Fruit fly (Drosophila melanogaster) whole organism, prepupa: ENCODE data around the gene CG5986.

Experiments used
- CG10631 ChIP-seq: fragments of 200-800 bp; sonication (Bioruptor generic); optimal IDR thresholded peaks from 2 replicates; lab custom pipeline; 2016; ENCODE audit warnings: missing biosample characterization, missing genetic modification characterization
- CG10669 ChIP-seq: fragments of 200-800 bp; sonication (Bioruptor generic); optimal IDR thresholded peaks from 3 replicates; lab custom pipeline; 2018; ENCODE audit warnings: missing biosample characterization, mild to moderate bottlenecking, missing genetic modification characterization, moderate library complexity
- CG11762 ChIP-seq: fragments of 200-800 bp; sonication (Bioruptor generic); optimal IDR thresholded peaks from 3 replicates; lab custom pipeline; 2016; ENCODE audit warnings: missing biosample characterization, missing genetic modification characterization; ENCODE audit not compliant: insufficient read depth
- CG11902 ChIP-seq: fragments of 200-800 bp; sonication (Bioruptor generic); optimal IDR thresholded peaks from 3 replicates; lab custom pipeline; 2016; ENCODE audit warnings: missing biosample characterization, missing genetic modification characterization
- CG15336 ChIP-seq: fragments of 200-800 bp; sonication (Bioruptor generic); IDR thresholded peaks from 2 replicates; pipeline ENCODE4 v1.3.6; 2022; ENCODE audit warnings: missing biosample characterization, missing genetic modification characterization
- CG1621 ChIP-seq: fragments of 200-800 bp; sonication (Bioruptor generic); optimal IDR thresholded peaks from 3 replicates; lab custom pipeline; 2018; ENCODE audit warnings: missing biosample characterization, mild to moderate bottlenecking, missing genetic modification characterization
- CG3032 ChIP-seq: fragments of 200-800 bp; optimal IDR thresholded peaks from 2 replicates; lab custom pipeline; 2019; ENCODE audit warnings: missing biosample characterization, mild to moderate bottlenecking, missing genetic modification characterization, moderate library complexity
- CG31627 ChIP-seq: fragments of 200-800 bp; sonication (Bioruptor generic); optimal IDR thresholded peaks from 3 replicates; lab custom pipeline; 2016; ENCODE audit warnings: missing biosample characterization, missing genetic modification characterization
- CG34406 ChIP-seq: fragments of 200-800 bp; sonication (Bioruptor generic); optimal IDR thresholded peaks from 3 replicates; lab custom pipeline; 2016; ENCODE audit warnings: missing biosample characterization, missing genetic modification characterization
- CG4318 ChIP-seq: fragments of 200-800 bp; sonication (Bioruptor generic); optimal IDR thresholded peaks from 3 replicates; lab custom pipeline; 2017; ENCODE audit warnings: missing biosample characterization, mild to moderate bottlenecking, missing genetic modification characterization
- CG6792 ChIP-seq: fragments of 200-800 bp; sonication (Bioruptor generic); optimal IDR thresholded peaks from 3 replicates; lab custom pipeline; 2016; ENCODE audit warnings: missing biosample characterization, missing genetic modification characterization
- CG6808 ChIP-seq: fragments of 200-800 bp; sonication (Bioruptor generic); optimal IDR thresholded peaks from 3 replicates; lab custom pipeline; 2017; ENCODE audit warnings: missing biosample characterization, missing genetic modification characterization, mild to moderate bottlenecking, moderate library complexity, missing genetic modification reagents
- CG8119 ChIP-seq: fragments of 200-800 bp; sonication (Bioruptor generic); IDR thresholded peaks from 3 replicates; pipeline ENCODE4 v1.3.6; 2022; ENCODE audit warnings: missing biosample characterization, missing genetic modification characterization
- CG8319 ChIP-seq: fragments of 200-800 bp; sonication (Bioruptor generic); optimal IDR thresholded peaks from 3 replicates; lab custom pipeline; 2016; ENCODE audit warnings: missing biosample characterization, missing genetic modification characterization
- CG8632 ChIP-seq: fragments of 200-800 bp; sonication (Bioruptor generic); optimal IDR thresholded peaks from 3 replicates; lab custom pipeline; 2016; ENCODE audit warnings: missing biosample characterization, missing genetic modification characterization
- CG9139 ChIP-seq: fragments of 200-800 bp; sonication (Bioruptor generic); optimal IDR thresholded peaks from 3 replicates; lab custom pipeline; 2017; ENCODE audit warnings: missing biosample characterization, mild to moderate bottlenecking, missing genetic modification characterization
- Eip75B ChIP-seq: fragments of 200-800 bp; sonication (Bioruptor generic); optimal IDR thresholded peaks from 3 replicates; lab custom pipeline; 2016; ENCODE audit warnings: missing biosample characterization, missing genetic modification characterization
- Eip78C ChIP-seq: fragments of 200-800 bp; sonication (Bioruptor generic); peaks from one replicate; lab custom pipeline; 2016; ENCODE audit warnings: missing biosample characterization, missing genetic modification characterization
- Eip93F ChIP-seq: fragments of 200-800 bp; sonication (Bioruptor generic); optimal IDR thresholded peaks from 2 replicates; lab custom pipeline; 2016; ENCODE audit warnings: missing biosample characterization, mild to moderate bottlenecking, missing genetic modification characterization
- Ets21C ChIP-seq: fragments of 200-800 bp; sonication (Bioruptor generic); optimal IDR thresholded peaks from 3 replicates; lab custom pipeline; 2016; ENCODE audit warnings: missing biosample characterization, missing genetic modification characterization
- Ets96B ChIP-seq: fragments of 200-800 bp; optimal IDR thresholded peaks from 2 replicates; lab custom pipeline; 2019; ENCODE audit warnings: missing biosample characterization, mild to moderate bottlenecking, missing genetic modification characterization, moderate library complexity
- Gug ChIP-seq: fragments of 200-800 bp; sonication (Bioruptor generic); IDR thresholded peaks from 2 replicates; pipeline ENCODE4 v1.3.6; 2022; ENCODE audit warnings: missing biosample characterization, missing genetic modification characterization
- Hr38 ChIP-seq: sonication (Bioruptor generic); optimal IDR thresholded peaks from 2 replicates; lab custom pipeline; 2016; ENCODE audit warnings: missing biosample characterization, missing genetic modification characterization
- Hr39 ChIP-seq: fragments of 200-800 bp; sonication (Bioruptor generic); optimal IDR thresholded peaks from 2 replicates; lab custom pipeline; 2016; ENCODE audit warnings: missing biosample characterization, missing genetic modification characterization
- Hr4 ChIP-seq: fragments of 200-800 bp; sonication (Bioruptor generic); optimal IDR thresholded peaks from 3 replicates; lab custom pipeline; 2016; ENCODE audit warnings: missing biosample characterization, missing genetic modification characterization
- Lpt ChIP-seq: fragments of 200-800 bp; sonication (Bioruptor generic); optimal IDR thresholded peaks from 3 replicates; lab custom pipeline; 2016; ENCODE audit warnings: missing biosample characterization, missing genetic modification characterization
- OdsH ChIP-seq: fragments of 200-800 bp; sonication (Bioruptor generic); optimal IDR thresholded peaks from 3 replicates; lab custom pipeline; 2016; ENCODE audit warnings: missing biosample characterization, missing genetic modification characterization
- Sox102F ChIP-seq: fragments of 200-800 bp; sonication (Bioruptor generic); optimal IDR thresholded peaks from 2 replicates; lab custom pipeline; 2016; ENCODE audit warnings: missing biosample characterization, mild to moderate bottlenecking, missing genetic modification characterization
- Sox14 ChIP-seq: fragments of 200-800 bp; sonication (Bioruptor generic); optimal IDR thresholded peaks from 3 replicates; lab custom pipeline; 2016; ENCODE audit warnings: missing biosample characterization, missing genetic modification characterization
- Sox15 ChIP-seq: fragments of 200-800 bp; sonication (Bioruptor generic); optimal IDR thresholded peaks from 3 replicates; lab custom pipeline; 2016; ENCODE audit warnings: missing biosample characterization, missing genetic modification characterization
- achi ChIP-seq: fragments of 200-800 bp; sonication (Bioruptor generic); optimal IDR thresholded peaks from 3 replicates; lab custom pipeline; 2016; ENCODE audit warnings: missing biosample characterization, missing genetic modification characterization
- acj6 ChIP-seq: fragments of 200-800 bp; sonication (Bioruptor generic); optimal IDR thresholded peaks from 3 replicates; lab custom pipeline; 2016; ENCODE audit warnings: missing biosample characterization, missing genetic modification characterization
- cyc ChIP-seq: fragments of 200-800 bp; sonication (Bioruptor generic); optimal IDR thresholded peaks from 3 replicates; lab custom pipeline; 2016; ENCODE audit warnings: missing biosample characterization, missing genetic modification characterization
- dac ChIP-seq: fragments of 200-800 bp; sonication (Bioruptor generic); optimal IDR thresholded peaks from 2 replicates; lab custom pipeline; 2017; ENCODE audit warnings: missing biosample characterization, mild to moderate bottlenecking, missing genetic modification characterization
- dsx ChIP-seq: fragments of 200-800 bp; optimal IDR thresholded peaks from 3 replicates; lab custom pipeline; 2019; ENCODE audit warnings: missing biosample characterization, mild to moderate bottlenecking, missing genetic modification characterization, moderate library complexity; ENCODE audit not compliant: poor library complexity, severe bottlenecking
- esn ChIP-seq: fragments of 200-800 bp; sonication (Bioruptor generic); optimal IDR thresholded peaks from 2 replicates; lab custom pipeline; 2016; ENCODE audit warnings: missing biosample characterization, mild to moderate bottlenecking, missing genetic modification characterization, moderate library complexity
- fd59A ChIP-seq: fragments of 200-800 bp; sonication (Bioruptor generic); optimal IDR thresholded peaks from 2 replicates; lab custom pipeline; 2017; ENCODE audit warnings: missing biosample characterization, mild to moderate bottlenecking, missing genetic modification characterization, missing genetic modification reagents
- fd85E ChIP-seq: fragments of 200-800 bp; sonication (Bioruptor generic); optimal IDR thresholded peaks from 3 replicates; lab custom pipeline; 2016; ENCODE audit warnings: missing biosample characterization, missing genetic modification characterization
- net ChIP-seq: fragments of 200-800 bp; sonication (Bioruptor generic); optimal IDR thresholded peaks from 3 replicates; lab custom pipeline; 2016; ENCODE audit warnings: missing biosample characterization, missing genetic modification characterization
- pdm3 ChIP-seq: fragments of 200-800 bp; sonication (Bioruptor generic); optimal IDR thresholded peaks from 3 replicates; lab custom pipeline; 2016; ENCODE audit warnings: missing biosample characterization, missing genetic modification characterization
- salr ChIP-seq, 2 experiments: fragments of 200-800 bp; sonication (Bioruptor generic); optimal IDR thresholded peaks; 3 replicates each; lab custom pipeline; 2016 to 2018; ENCODE audit warnings: missing biosample characterization in 2 of 2, missing genetic modification characterization in 2 of 2, mild to moderate bottlenecking in 1 of 2
- spab ChIP-seq: fragments of 200-800 bp; sonication (Bioruptor generic); optimal IDR thresholded peaks from 2 replicates; lab custom pipeline; 2017; ENCODE audit warnings: missing biosample characterization, mild to moderate bottlenecking, missing genetic modification characterization, missing genetic modification reagents
- ss ChIP-seq, 2 experiments: fragments of 200-800 bp; sonication (Bioruptor generic); optimal IDR thresholded peaks; 2 replicates in 1 of 2; 3 replicates in 1 of 2; lab custom pipeline; 2017 to 2018; ENCODE audit warnings: mild to moderate bottlenecking in 2 of 2, missing biosample characterization in 2 of 2, missing genetic modification characterization in 2 of 2, moderate library complexity in 1 of 2
- topi ChIP-seq: fragments of 200-800 bp; sonication (Bioruptor generic); optimal IDR thresholded peaks from 3 replicates; lab custom pipeline; 2016; ENCODE audit warnings: missing biosample characterization, missing genetic modification characterization
- vri ChIP-seq: fragments of 200-800 bp; sonication (Bioruptor generic); optimal IDR thresholded peaks from 3 replicates; lab custom pipeline; 2016; ENCODE audit warnings: missing biosample characterization, mild to moderate bottlenecking, missing genetic modification characterization

CG5986 gene

DNA sequence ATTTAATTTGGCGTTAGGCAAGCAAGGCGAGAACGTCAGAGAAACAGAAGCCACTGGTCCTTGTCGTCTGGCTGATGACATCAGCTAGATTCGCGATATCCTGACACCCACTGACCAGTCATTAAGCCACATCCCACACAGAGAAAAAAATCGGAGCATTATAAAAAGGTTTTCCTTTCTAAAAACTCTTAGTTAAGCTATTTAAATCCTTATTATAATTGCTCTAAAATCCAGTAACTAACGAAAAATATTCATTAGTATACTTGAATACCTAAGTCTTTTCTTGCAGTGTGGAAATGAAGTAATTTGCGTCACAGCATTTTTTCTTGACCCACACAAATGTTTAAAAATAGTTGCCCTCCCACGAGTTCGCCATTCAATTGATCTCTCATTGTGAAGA, 21.2 kb downstream of the CG5986 start:
- TF ChIP-seq fd59A (GFP tag; lab: Kevin White, UChicago) (no peak), dsx (GFP tag; lab: Kevin White, UChicago) (no peak), dac (GFP tag; lab: Kevin White, UChicago) (no peak), CG34406 (no peak), Hr39 (GFP tag; lab: Kevin White, UChicago) (no peak), CG6792 (no peak), salr (GFP tag; optimal IDR thresholded peaks at IDR 0.05; lab: Kevin White, UChicago) (no peak), cyc (GFP tag; lab: Kevin White, UChicago) (no peak), CG4318 (GFP tag; lab: Kevin White, UChicago) (no peak), fd85E (no peak)

- no peak for TF ChIP-seq Sox102F
- TF ChIP-seq spab = no peak
- TF ChIP-seq vri (GFP tag; lab: Kevin White, UChicago) = no peak
- no peak for TF ChIP-seq Hr39 (GFP tag; lab: Kevin White, UChicago)
- TF ChIP-seq CG31627 = no peak
- no peak for TF ChIP-seq CG15336 (GFP tag; lab: Robert Waterston, UW)
- TF ChIP-seq Lpt (GFP tag; lab: Kevin White, UChicago) = no peak
- TF ChIP-seq CG11902 (GFP tag; lab: Kevin White, UChicago) = no peak
- TF ChIP-seq Hr4 = no peak
- no peak for TF ChIP-seq esn (GFP tag; lab: Kevin White, UChicago)
- TF ChIP-seq CG1621 (tag; lab: Kevin White, UChicago) = no peak
- no peak for TF ChIP-seq ss (GFP tag; optimal IDR thresholded peaks at IDR 0.05; lab: Kevin White, UChicago)
- no peak for TF ChIP-seq topi (GFP tag; lab: Kevin White, UChicago)
- TF ChIP-seq, all 60 proteins: peak for 0
Measured at dm6 chr3R:24069965-24070364, 22.4 kb downstream of the CG5986 start.

- TF ChIP-seq salr (GFP tag; optimal IDR thresholded peaks at IDR 0.05; lab: Kevin White, UChicago) (peak in 1 of 2 experiments; percentile 10), acj6 (GFP tag; lab: Kevin White, UChicago) (no peak), CG34406 (no peak), CG8319 (GFP tag; lab: Kevin White, UChicago) (no peak), CG8632 (GFP tag; lab: Kevin White, UChicago) (no peak), CG10669 (GFP tag; lab: Kevin White, UChicago) (peak; percentile 25), Sox14 (GFP tag; lab: Kevin White, UChicago) (no peak), CG6808 (GFP tag; lab: Kevin White, UChicago) (peak; percentile 6), Eip75B (GFP tag; lab: Kevin White, UChicago) (peak; percentile 12), Gug (no peak), CG9139 (no peak), Ets96B (peak; percentile 6), CG4318 (GFP tag; lab: Kevin White, UChicago) (no peak), CG11762 (GFP tag; lab: Kevin White, UChicago) (no peak), Eip78C (GFP tag; lab: Kevin White, UChicago) (peak; percentile 55), cyc (GFP tag; lab: Kevin White, UChicago) (no peak), ss (GFP tag; optimal IDR thresholded peaks at IDR 0.05; lab: Kevin White, UChicago) (no peak), OdsH (GFP tag; lab: Kevin White, UChicago) (peak; percentile 14), CG8119 (GFP tag; lab: Robert Waterston, UW) (0 out of 3 replicates have a peak, but pooled peaks have one; percentile 32), fd85E (no peak), net (GFP tag; lab: Kevin White, UChicago) (no peak), Hr4 (peak; percentile 12), pdm3 (GFP tag; lab: Kevin White, UChicago) (peak; percentile 6), achi (GFP tag; lab: Kevin White, UChicago) (no peak), dsx (GFP tag; lab: Kevin White, UChicago) (no peak), CG3032 (tag; lab: Kevin White, UChicago) (no peak), Ets21C (GFP tag; lab: Kevin White, UChicago) (no peak), Sox15 (no peak), CG31627 (no peak), spab (peak; percentile 16), CG10631 (peak; percentile 37), Hr38 (GFP tag; lab: Kevin White, UChicago) (no peak), Eip93F (no peak)
Measured at dm6 chr3R:24073703-24074102, 26.1 kb downstream of the CG5986 start.
